Fruit fly (Drosophila melanogaster) whole organism, embryonic: ENCODE measurements around the gene CG17786.

Experiments
- Antp ChIP-seq: fragments of 200-800 bp; sonication (Bioruptor generic); optimal IDR thresholded peaks from 3 replicates; lab custom pipeline; 2016; ENCODE audit warnings: missing biosample characterization, missing genetic modification characterization
- Awh ChIP-seq: fragments of 200-800 bp; sonication (Bioruptor generic); IDR thresholded peaks from 2 replicates; pipeline ENCODE4, ENCODE4 v1.3.6; 2022; ENCODE audit warnings: missing biosample characterization, missing genetic modification characterization
- CG11398 ChIP-seq: fragments of 200-800 bp; sonication (Bioruptor generic); optimal IDR thresholded peaks from 2 replicates; lab custom pipeline; 2016; ENCODE audit warnings: missing biosample characterization, missing genetic modification characterization
- CG12104 ChIP-seq: fragments of 200-800 bp; sonication (Bioruptor generic); optimal IDR thresholded peaks from 3 replicates; lab custom pipeline; 2016; ENCODE audit warnings: missing biosample characterization, missing genetic modification characterization
- CG12659 ChIP-seq: fragments of 200-800 bp; sonication (Bioruptor generic); optimal IDR thresholded peaks from 3 replicates; lab custom pipeline; 2017; ENCODE audit warnings: mild to moderate bottlenecking, missing biosample characterization, missing genetic modification reagents, missing genetic modification characterization
- CG13424 ChIP-seq: fragments of 200-800 bp; sonication (Bioruptor generic); optimal IDR thresholded peaks from 2 replicates; lab custom pipeline; 2019; ENCODE audit warnings: missing biosample characterization, mild to moderate bottlenecking, missing genetic modification characterization, moderate library complexity
- CG14860 ChIP-seq: fragments of 200-800 bp; sonication (Bioruptor generic); IDR thresholded peaks from 3 replicates; pipeline ENCODE4 v1.3.6; 2022; ENCODE audit warnings: missing biosample characterization, missing genetic modification characterization; ENCODE audit not compliant: partially characterized antibody
- CG15073 ChIP-seq: fragments of 200-800 bp; sonication (Bioruptor generic); optimal IDR thresholded peaks from 2 replicates; lab custom pipeline; 2016; ENCODE audit warnings: missing biosample characterization, missing genetic modification characterization
- CG17186 ChIP-seq: fragments of 200-800 bp; sonication (Bioruptor generic); optimal IDR thresholded peaks from 3 replicates; lab custom pipeline; 2017; ENCODE audit warnings: missing biosample characterization, missing genetic modification reagents, missing genetic modification characterization
- CG17912 ChIP-seq: fragments of 200-800 bp; sonication (Bioruptor generic); optimal IDR thresholded peaks from 2 replicates; lab custom pipeline; 2018; ENCODE audit warnings: missing biosample characterization, mild to moderate bottlenecking, missing genetic modification characterization
- CG30020 ChIP-seq: fragments of 200-800 bp; optimal IDR thresholded peaks from 2 replicates; lab custom pipeline; 2019; ENCODE audit warnings: missing biosample characterization, mild to moderate bottlenecking, missing genetic modification characterization, moderate library complexity
- CG31388 ChIP-seq: fragments of 200-800 bp; sonication (Bioruptor generic); optimal IDR thresholded peaks from 2 replicates; lab custom pipeline; 2016; ENCODE audit warnings: missing biosample characterization, missing genetic modification characterization
- CG3281 ChIP-seq: fragments of 200-800 bp; sonication (Bioruptor generic); optimal IDR thresholded peaks from 3 replicates; lab custom pipeline; 2017; ENCODE audit warnings: missing biosample characterization, mild to moderate bottlenecking, missing genetic modification characterization
- CG4282 ChIP-seq: fragments of 200-800 bp; sonication (Bioruptor generic); optimal IDR thresholded peaks from 2 replicates; lab custom pipeline; 2016; ENCODE audit warnings: missing biosample characterization, missing genetic modification characterization
- CG4360 ChIP-seq: fragments of 200-800 bp; sonication (Bioruptor generic); IDR thresholded peaks from 2 replicates; pipeline ENCODE4 v1.3.6; 2022; ENCODE audit warnings: missing biosample characterization, missing genetic modification characterization
- CG4854 ChIP-seq: fragments of 200-800 bp; sonication (Bioruptor generic); optimal IDR thresholded peaks from 2 replicates; lab custom pipeline; 2016; ENCODE audit warnings: missing biosample characterization, missing genetic modification characterization, inconsistent platforms
- CG6791 ChIP-seq: fragments of 200-800 bp; sonication (Bioruptor generic); IDR thresholded peaks from 3 replicates; pipeline ENCODE4 v1.3.6; 2022; ENCODE audit warnings: missing biosample characterization, missing genetic modification characterization; ENCODE audit not compliant: partially characterized antibody
- CG7372 ChIP-seq: fragments of 200-800 bp; sonication (Bioruptor generic); IDR thresholded peaks from 2 replicates; pipeline ENCODE4 v1.3.6; 2022; ENCODE audit warnings: missing biosample characterization, missing genetic modification characterization
- CG7745 ChIP-seq: fragments of 200-800 bp; sonication (Bioruptor generic); optimal IDR thresholded peaks from 2 replicates; lab custom pipeline; 2018; ENCODE audit warnings: missing biosample characterization, mild to moderate bottlenecking, missing genetic modification characterization, moderate library complexity
- CG8290 ChIP-seq, 3 experiments: fragments of 200-800 bp; sonication (Bioruptor generic); optimal IDR thresholded peaks; 2 replicates each; lab custom pipeline; 2016 to 2019; ENCODE audit warnings: missing biosample characterization in 3 of 3, missing genetic modification characterization in 3 of 3, mild to moderate bottlenecking in 2 of 3, moderate library complexity in 1 of 3
- CTCF ChIP-seq: fragments of 200-800 bp; sonication (Bioruptor generic); optimal IDR thresholded peaks from 2 replicates; lab custom pipeline; 2017; ENCODE audit warnings: missing biosample characterization, mild to moderate bottlenecking, missing genetic modification characterization, moderate library complexity
- Dip3 ChIP-seq: fragments of 200-800 bp; sonication (Bioruptor generic); optimal IDR thresholded peaks from 3 replicates; lab custom pipeline; 2016; ENCODE audit warnings: missing biosample characterization, missing genetic modification characterization
- Fer2 ChIP-seq: fragments of 200-800 bp; sonication (Bioruptor generic); optimal IDR thresholded peaks from 2 replicates; lab custom pipeline; 2018; ENCODE audit warnings: missing biosample characterization, mild to moderate bottlenecking, missing genetic modification characterization, moderate library complexity
- H15 ChIP-seq: fragments of 200-800 bp; sonication (Bioruptor generic); IDR thresholded peaks from 3 replicates; pipeline ENCODE4 v1.3.6; 2022; ENCODE audit warnings: missing biosample characterization, missing genetic modification characterization
- Hey ChIP-seq: fragments of 200-800 bp; sonication (Bioruptor generic); optimal IDR thresholded peaks from 3 replicates; lab custom pipeline; 2018; ENCODE audit warnings: missing biosample characterization, mild to moderate bottlenecking, missing genetic modification characterization
- Jarid2 ChIP-seq: fragments of 200-800 bp; sonication (Bioruptor generic); optimal IDR thresholded peaks from 3 replicates; lab custom pipeline; 2017; ENCODE audit warnings: mild to moderate bottlenecking, missing biosample characterization, missing genetic modification reagents, missing genetic modification characterization
- Nf-YA ChIP-seq: fragments of 200-800 bp; sonication (Bioruptor generic); IDR thresholded peaks from 2 replicates; pipeline ENCODE4 v1.3.6; 2022; ENCODE audit warnings: missing biosample characterization, missing genetic modification characterization
- Opbp ChIP-seq: fragments of 200-800 bp; sonication (Bioruptor generic); IDR thresholded peaks from 3 replicates; pipeline ENCODE4 v1.3.6; 2022; ENCODE audit warnings: missing biosample characterization, missing genetic modification characterization; ENCODE audit not compliant: partially characterized antibody
- Side ChIP-seq: fragments of 200-800 bp; sonication (Bioruptor generic); optimal IDR thresholded peaks from 2 replicates; lab custom pipeline; 2016; ENCODE audit warnings: missing biosample characterization, missing genetic modification characterization
- ac ChIP-seq: fragments of 200-800 bp; sonication (Bioruptor generic); optimal IDR thresholded peaks from 3 replicates; lab custom pipeline; 2017; ENCODE audit warnings: missing biosample characterization, mild to moderate bottlenecking, missing genetic modification characterization
- ato ChIP-seq: fragments of 200-800 bp; sonication (Bioruptor generic); IDR thresholded peaks from 2 replicates; pipeline ENCODE4 v1.3.6; 2022; ENCODE audit warnings: missing biosample characterization, missing genetic modification characterization; ENCODE audit not compliant: partially characterized antibody
- bcd ChIP-seq: fragments of 200-800 bp; sonication (Bioruptor generic); optimal IDR thresholded peaks from 2 replicates; lab custom pipeline; 2017; ENCODE audit warnings: missing biosample characterization, mild to moderate bottlenecking, missing genetic modification characterization
- croc ChIP-seq: fragments of 200-800 bp; sonication (Bioruptor generic); conservative IDR thresholded peaks from 3 replicates; pipeline ENCODE4 v1.3.6; 2022; ENCODE audit warnings: missing biosample characterization, missing genetic modification characterization
- dati ChIP-seq: fragments of 200-800 bp; sonication (Bioruptor generic); IDR thresholded peaks from 2 replicates; pipeline ENCODE4 v1.3.6; 2022; ENCODE audit warnings: missing biosample characterization, missing genetic modification characterization
- dimm ChIP-seq: fragments of 200-800 bp; sonication (Bioruptor generic); IDR thresholded peaks from 2 replicates; pipeline ENCODE4 v1.3.6; 2022; ENCODE audit warnings: missing biosample characterization, missing genetic modification characterization
- dm ChIP-seq: fragments of 200-800 bp; sonication (Bioruptor generic); optimal IDR thresholded peaks from 3 replicates; lab custom pipeline; 2016; ENCODE audit warnings: missing biosample characterization, missing genetic modification characterization
- dmrt99B ChIP-seq: fragments of 200-800 bp; sonication (Bioruptor generic); optimal IDR thresholded peaks from 2 replicates; lab custom pipeline; 2018; ENCODE audit warnings: missing biosample characterization, mild to moderate bottlenecking, missing genetic modification characterization, moderate library complexity
- exex ChIP-seq: fragments of 200-800 bp; sonication (Bioruptor generic); optimal IDR thresholded peaks from 4 replicates; lab custom pipeline; 2018; ENCODE audit warnings: missing biosample characterization, mild to moderate bottlenecking, missing genetic modification characterization, moderate library complexity
- fd64A ChIP-seq: fragments of 200-800 bp; sonication (Bioruptor generic); optimal IDR thresholded peaks from 3 replicates; lab custom pipeline; 2018; ENCODE audit warnings: missing biosample characterization, mild to moderate bottlenecking, missing genetic modification characterization
- fru ChIP-seq: fragments of >200 bp; optimal IDR thresholded peaks from 2 replicates; lab custom pipeline; 2017
- gce ChIP-seq: fragments of 200-800 bp; sonication (Bioruptor generic); IDR thresholded peaks from 3 replicates; pipeline ENCODE4 v1.3.6; 2022; ENCODE audit warnings: missing biosample characterization, missing genetic modification characterization
- grau ChIP-seq: fragments of 200-800 bp; optimal IDR thresholded peaks from 3 replicates; lab custom pipeline; 2019; ENCODE audit warnings: missing biosample characterization, mild to moderate bottlenecking, missing genetic modification characterization, moderate library complexity
- hth ChIP-seq: fragments of >200 bp; optimal IDR thresholded peaks from 2 replicates; lab custom pipeline; 2017; ENCODE audit warnings: inconsistent platforms
- mam ChIP-seq: fragments of 200-800 bp; sonication (Bioruptor generic); optimal IDR thresholded peaks from 3 replicates; lab custom pipeline; 2016; ENCODE audit warnings: missing biosample characterization, missing genetic modification characterization
- pho ChIP-seq: fragments of 200-800 bp; sonication (Bioruptor generic); optimal IDR thresholded peaks from 2 replicates; lab custom pipeline; 2016; ENCODE audit warnings: missing biosample characterization, missing genetic modification characterization
- pita ChIP-seq: fragments of 200-800 bp; sonication (Bioruptor generic); optimal IDR thresholded peaks from 2 replicates; lab custom pipeline; 2017; ENCODE audit warnings: missing biosample characterization, mild to moderate bottlenecking, missing genetic modification characterization
- ranshi ChIP-seq: fragments of 200-800 bp; sonication (Bioruptor generic); IDR thresholded peaks from 2 replicates; pipeline ENCODE4 v1.3.6; 2022; ENCODE audit warnings: missing biosample characterization, missing genetic modification characterization
- ro ChIP-seq: fragments of 200-800 bp; sonication (Bioruptor generic); IDR thresholded peaks from 2 replicates; pipeline ENCODE4 v1.3.6; 2022; ENCODE audit warnings: missing biosample characterization, missing genetic modification characterization
- run ChIP-seq: fragments of 200-800 bp; sonication (Bioruptor generic); optimal IDR thresholded peaks from 3 replicates; lab custom pipeline; 2018; ENCODE audit warnings: missing biosample characterization, mild to moderate bottlenecking, missing genetic modification characterization
- scrt ChIP-seq: fragments of 200-800 bp; sonication (Bioruptor generic); optimal IDR thresholded peaks from 2 replicates; lab custom pipeline; 2018; ENCODE audit warnings: missing biosample characterization, mild to moderate bottlenecking, missing genetic modification characterization, moderate library complexity
- shn ChIP-seq: fragments of 200-800 bp; sonication (Bioruptor generic); optimal IDR thresholded peaks from 3 replicates; lab custom pipeline; 2016; ENCODE audit warnings: missing biosample characterization, missing genetic modification characterization
- wdn ChIP-seq: fragments of 200-800 bp; sonication (Bioruptor generic); IDR thresholded peaks from 2 replicates; pipeline ENCODE4 v1.3.6; 2022; ENCODE audit warnings: missing biosample characterization, missing genetic modification characterization

CG17786 gene

DNA sequence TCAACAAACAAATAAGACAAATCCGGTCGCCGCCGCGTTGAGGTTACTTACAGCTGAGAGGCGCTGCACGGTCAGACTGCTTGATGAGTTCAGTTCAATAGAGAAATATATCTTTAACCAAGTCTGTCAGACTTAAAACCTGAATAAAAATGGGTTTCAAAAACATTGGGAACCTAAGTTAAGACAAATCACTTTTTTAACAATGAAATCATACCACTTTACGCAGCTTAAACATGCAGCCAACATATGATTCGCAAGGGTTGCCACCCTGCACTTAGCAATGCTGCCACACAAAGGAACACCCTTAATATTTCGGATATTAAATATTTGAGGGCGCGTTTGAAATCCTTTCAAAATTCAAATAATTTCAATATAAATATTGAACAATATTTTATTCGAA, 29.9 kb downstream of the CG17786 start, which contains the start of gene CG5515 (continued):
- TF ChIP-seq scrt (GFP tag; lab: Kevin White, UChicago) (no peak), ac (GFP tag; lab: Kevin White, UChicago) (no peak), fru (lab: Kevin White, UChicago) (no peak), bcd (peak; percentile 64), exex (tag; lab: Kevin White, UChicago) (no peak), Side (GFP tag; lab: Kevin White, UChicago) (peak; percentile 62), Awh (GFP tag; lab: Robert Waterston, UW) (no peak), CG8290 (GFP tag; optimal IDR thresholded peaks at IDR 0.05; lab: Kevin White, UChicago) (no peak), CG8290 (tag; optimal IDR thresholded peaks at IDR 0.05; lab: Kevin White, UChicago) (no peak), grau (tag; lab: Kevin White, UChicago) (peak; percentile 77), CG4360 (GFP tag; lab: Robert Waterston, UW) (no peak), Nf-YA (GFP tag; lab: Robert Waterston, UW) (peak; percentile 71; the same call in 1 of the 2 replicates), ranshi (GFP tag; lab: Robert Waterston, UW) (peak; percentile 40; the same call in 1 of the 2 replicates), wdn (GFP tag; lab: Robert Waterston, UW) (peak; percentile 81), CG13424 (tag; lab: Kevin White, UChicago) (peak; percentile 95), CG31388 (no peak), Fer2 (peak; percentile 43), Opbp (GFP tag; lab: Robert Waterston, UW) (peak; percentile 69), mam (GFP tag; lab: Kevin White, UChicago) (peak; percentile 66), CG7372 (GFP tag; lab: Robert Waterston, UW) (peak; percentile 80), pho (GFP tag; lab: Kevin White, UChicago) (peak; percentile 89), CG4854 (peak; percentile 52), run (tag; lab: Kevin White, UChicago) (no peak), dati (no peak), ro (GFP tag; lab: Robert Waterston, UW) (peak; percentile 36; the same call in 1 of the 2 replicates), CG17912 (no peak), Jarid2 (no peak), shn (GFP tag; lab: Kevin White, UChicago) (peak; percentile 89), Hey (no peak), Dip3 (GFP tag; lab: Kevin White, UChicago) (peak; percentile 86), CG11398 (GFP tag; lab: Kevin White, UChicago) (peak; percentile 53), CG3281 (GFP tag; lab: Kevin White, UChicago) (peak; percentile 60), dimm (GFP tag; lab: Robert Waterston, UW) (peak; percentile 42; the same call in 1 of the 2 replicates), Antp (GFP tag; lab: Kevin White, UChicago) (peak; percentile 63), CG6791 (GFP tag; lab: Robert Waterston, UW) (peak; percentile 71; the same call in 2 of the 3 replicates), pita (no peak), hth (lab: Kevin White, UChicago) (no peak), fd64A (GFP tag; lab: Kevin White, UChicago) (no peak), CG4282 (GFP tag; lab: Kevin White, UChicago) (peak; percentile 78), croc (GFP tag; lab: Robert Waterston, UW) (peak; percentile 76; the same call in 2 of the 3 replicates), CG7745 (no peak), CG15073 (GFP tag; lab: Kevin White, UChicago) (no peak), CG30020 (tag; lab: Kevin White, UChicago) (peak; percentile 55), CG17186 (GFP tag; lab: Kevin White, UChicago) (no peak), ato (GFP tag; lab: Robert Waterston, UW) (peak; percentile 43; the same call in 1 of the 2 replicates), gce (GFP tag; lab: Robert Waterston, UW) (peak; percentile 38; the same call in 1 of the 3 replicates), dmrt99B (tag; lab: Kevin White, UChicago) (no peak), CTCF (GFP tag; lab: Kevin White, UChicago) (no peak), CG14860 (peak; percentile 80), H15 (GFP tag; lab: Robert Waterston, UW) (peak; percentile 86), dm (peak; percentile 81), CG12104 (peak; percentile 56), CG12659 (GFP tag; lab: Kevin White, UChicago) (peak; percentile 81)
